Worm (Caenorhabditis elegans) whole organism, midembryonic: Measurements from ENCODE around the gene dap-3.

ENCODE experiments used
- T22C8.4 ChIP-seq: fragments of 200-800 bp; sonication (Bioruptor generic); IDR thresholded peaks from 2 replicates; pipeline ENCODE4 v1.3.6; 2022; ENCODE audit warnings: missing genetic modification characterization, missing compliant biosample characterization
- cog-1 ChIP-seq: sonication (generic microtip); optimal IDR thresholded peaks from 2 replicates; lab custom pipeline; 2016; ENCODE audit warnings: missing genetic modification characterization, missing compliant biosample characterization
- flt-1 ChIP-seq: fragments of 200-800 bp; sonication (Bioruptor generic); IDR thresholded peaks from 2 replicates; pipeline ENCODE4 v1.3.6; 2022; ENCODE audit warnings: missing genetic modification characterization, missing compliant biosample characterization
- klf-2 ChIP-seq: fragments of 200-800 bp; sonication (Bioruptor generic); conservative IDR thresholded peaks from 2 replicates; pipeline ENCODE4 v1.3.6; 2022; ENCODE audit warnings: missing genetic modification reagents, missing genetic modification characterization, missing compliant biosample characterization
- ztf-23 ChIP-seq: fragments of 200-800 bp; sonication (Bioruptor generic); IDR thresholded peaks from 2 replicates; pipeline ENCODE4 v1.3.6; 2022; ENCODE audit warnings: missing genetic modification reagents, missing genetic modification characterization, missing compliant biosample characterization
- ztf-29 ChIP-seq: fragments of 200-800 bp; sonication (Bioruptor generic); IDR thresholded peaks from 2 replicates; pipeline ENCODE4 v1.3.6; 2022; ENCODE audit warnings: missing genetic modification reagents, missing genetic modification characterization, missing compliant biosample characterization

- TF ChIP-seq ztf-23 (GFP tag; lab: Robert Waterston, UW) (peak; percentile 94), T22C8.4 (GFP tag; lab: Robert Waterston, UW) (peak; percentile 76), flt-1 (GFP tag; lab: Robert Waterston, UW) (peak; percentile 94), cog-1 (peak; percentile 99), klf-2 (GFP tag; lab: Robert Waterston, UW) (peak; percentile 76), ztf-29 (GFP tag; lab: Robert Waterston, UW) (peak; percentile 60; the same call in 1 of the 2 replicates)
Observed at ce11 chrII:10563368-10563767, 17.6 kb upstream of the dap-3 start, which contains the start of gene cdc-48.1.
